Fruit fly (Drosophila melanogaster): ENCODE results near the gene Atg8a.

DNA sequence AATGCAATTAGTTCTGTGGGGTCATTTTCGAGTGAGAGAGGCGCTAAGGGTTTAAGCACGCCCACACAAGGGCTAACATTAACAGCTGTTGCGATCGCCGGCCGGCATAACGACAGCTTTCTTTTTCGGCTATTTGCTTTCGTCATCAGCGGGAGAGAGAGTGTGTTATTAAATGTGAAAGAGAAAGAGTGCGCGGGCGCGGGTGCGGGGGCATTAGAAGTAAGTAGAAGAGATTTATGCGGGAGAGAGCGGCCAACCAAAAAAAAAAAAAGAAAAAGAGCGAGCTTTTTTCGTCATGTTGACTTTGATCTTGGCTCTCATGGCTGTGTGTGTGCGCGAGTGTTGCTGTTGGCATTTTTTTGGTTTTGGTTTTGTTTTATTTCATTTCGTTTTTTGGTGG lies 46.0 kb upstream of the Atg8a start:
- TF ChIP-seq CG1620 (GFP tag; optimal IDR thresholded peaks at IDR 0.05) = no peak
- no peak for TF ChIP-seq CG14711 (tag; optimal IDR thresholded peaks at IDR 0.05)
- no peak for TF ChIP-seq CG12768 (GFP tag; optimal IDR thresholded peaks at IDR 0.05)
- TF ChIP-seq tj (GFP tag; optimal IDR thresholded peaks at IDR 0.05) = no peak
- TF ChIP-seq Hr96 (GFP tag; optimal IDR thresholded peaks at IDR 0.05) = no peak
- TF ChIP-seq Clk (GFP tag; optimal IDR thresholded peaks at IDR 0.05) = no peak
- no peak for TF ChIP-seq cnc (optimal IDR thresholded peaks at IDR 0.05)
- no peak for TF ChIP-seq kay (GFP tag; ENCODE audit: borderline replicate concordance)
- no peak for TF ChIP-seq cic (GFP tag; optimal IDR thresholded peaks at IDR 0.05)
- no peak for TF ChIP-seq bab1 (GFP tag; optimal IDR thresholded peaks at IDR 0.05)
- TF ChIP-seq pad (GFP tag; optimal IDR thresholded peaks at IDR 0.05) = no peak
- TF ChIP-seq Crg-1 (GFP tag; optimal IDR thresholded peaks at IDR 0.05) = no peak
- no peak for TF ChIP-seq ovo (GFP tag; optimal IDR thresholded peaks at IDR 0.05)
- no peak for TF ChIP-seq CG7045 (GFP tag; optimal IDR thresholded peaks at IDR 0.05)
